Worm (Caenorhabditis elegans) whole organism, L4 larva: ENCODE data around the gene R07E5.17.
"Not testable (repeated sequence)": the region's sequence is repeated elsewhere in the genome, so short reads cannot be mapped to it uniquely, and the experiment has no call there.

Source experiments
- aly-2 ChIP-seq: sonication (generic microtip); optimal IDR thresholded peaks from 2 replicates; lab custom pipeline; 2018; ENCODE audit warnings: missing biosample characterization, missing genetic modification characterization
- hmg-1.1 ChIP-seq: fragments of 200-800 bp; sonication (Bioruptor generic); IDR thresholded peaks from 2 replicates; pipeline ENCODE4 v1.3.6; 2022; ENCODE audit warnings: missing genetic modification reagents, missing genetic modification characterization, missing compliant biosample characterization

DNA sequence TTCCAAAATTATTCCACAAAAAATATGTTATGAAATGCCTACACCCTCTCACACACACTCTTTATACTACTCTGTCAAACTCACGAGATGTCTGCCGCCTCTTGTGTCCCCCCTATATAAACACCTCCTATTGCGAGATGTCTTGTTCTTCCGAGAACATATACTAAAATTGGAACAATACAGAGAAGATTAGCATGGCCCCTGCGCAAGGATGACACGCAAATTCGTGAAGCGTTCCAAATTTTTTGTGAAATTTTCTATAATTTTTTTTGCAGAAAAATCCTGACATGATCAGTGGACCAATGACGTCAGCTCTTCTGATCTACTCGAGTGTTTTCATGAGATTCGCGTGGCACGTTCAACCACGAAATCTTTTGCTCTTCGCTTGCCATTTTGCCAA, 9.8 kb upstream of the R07E5.17 start:
- not testable (repeated sequence) for TF ChIP-seq aly-2 (tag; lab: Kevin White, UChicago)
- TF ChIP-seq hmg-1.1 (GFP tag; lab: Robert Waterston, UW) = peak; percentile 87
